Worm (Caenorhabditis elegans) whole organism, L1 larva: ENCODE results near the gene mks-3.

Source experiments
- ces-1 ChIP-seq: fragments of 150-350 bp; optimal IDR thresholded peaks from 2 replicates; lab custom pipeline; 2014; ENCODE audit warnings: missing biosample characterization, missing genetic modification reagents, missing genetic modification characterization
- egl-27 ChIP-seq, 2 experiments: fragments of 150-350 bp in 1 of 2; sonication (generic microtip); optimal IDR thresholded peaks; 3 replicates each; lab custom pipeline; 2017 to 2018; ENCODE audit warnings: missing biosample characterization in 2 of 2, missing genetic modification characterization in 2 of 2, missing genetic modification reagents in 2 of 2
- lin-15B ChIP-seq: fragments of 150-350 bp; sonication (generic microtip); optimal IDR thresholded peaks from 3 replicates; lab custom pipeline; 2014; ENCODE audit warnings: missing biosample characterization, missing genetic modification characterization
- nhr-76 ChIP-seq: sonication (generic microtip); optimal IDR thresholded peaks from 2 replicates; lab custom pipeline; 2017; ENCODE audit warnings: missing biosample characterization, missing genetic modification characterization
- unc-130 ChIP-seq: fragments of 150-350 bp; optimal IDR thresholded peaks from 2 replicates; lab custom pipeline; 2017; ENCODE audit warnings: missing biosample characterization, missing genetic modification characterization, inconsistent platforms
- ztf-11 ChIP-seq, 2 experiments: sonication (generic microtip); optimal IDR thresholded peaks; 2 replicates each; lab custom pipeline; 2016 to 2017; ENCODE audit warnings: missing genetic modification characterization in 2 of 2, missing biosample characterization in 1 of 2, missing compliant biosample characterization in 1 of 2

- TF ChIP-seq egl-27 (tag; optimal IDR thresholded peaks at IDR 0.05; lab: Kevin White, UChicago) (no peak), unc-130 (tag; lab: Kevin White, UChicago) (no peak), lin-15B (no peak), ces-1 (GFP tag; lab: Kevin White, UChicago) (no peak), nhr-76 (no peak), ztf-11 (tag; optimal IDR thresholded peaks at IDR 0.05; lab: Kevin White, UChicago) (no peak)
Observed at ce11 chrII:7558864-7559263, 24.6 kb downstream of the mks-3 start.
